Worm (Caenorhabditis elegans): ENCODE results near the gene col-42.

DNA sequence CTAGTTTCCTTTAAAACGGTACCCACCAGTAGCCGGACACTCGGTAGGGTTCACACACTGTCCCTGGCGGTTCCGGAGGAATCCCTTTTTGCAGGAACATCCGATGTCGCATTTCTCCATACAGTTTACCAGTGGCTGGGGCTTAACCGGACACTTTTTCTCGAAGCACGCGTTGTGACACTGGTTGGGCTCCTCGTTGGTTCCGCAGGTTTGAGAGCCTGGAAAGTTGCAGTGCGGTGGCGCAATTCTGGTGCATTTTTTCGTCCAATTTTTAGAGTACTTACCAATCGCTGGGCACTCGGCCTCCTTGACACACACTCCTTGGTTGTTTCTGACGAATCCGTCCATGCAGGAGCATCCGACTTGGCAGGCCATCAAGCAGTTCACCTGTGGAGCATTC, 24.0 kb downstream of the col-42 start:
- TF ChIP-seq lin-39 (tag; optimal IDR thresholded peaks at IDR 0.05) (no peak), ama-1 (optimal IDR thresholded peaks at IDR 0.05) (no peak), arid-1 (GFP tag; conservative IDR thresholded peaks at IDR 0.05) (no peak), ceh-82 (tag; optimal IDR thresholded peaks at IDR 0.05) (no peak), snpc-1.2 (GFP tag; IDR thresholded peaks at IDR 0.05) (no peak), daf-16 (GFP tag; optimal IDR thresholded peaks at IDR 0.05) (no peak), daf-16 (tag; optimal IDR thresholded peaks at IDR 0.05) (no peak), R02D3.7 (tag; optimal IDR thresholded peaks at IDR 0.05) (no peak), vab-7 (GFP tag; IDR thresholded peaks at IDR 0.05) (no peak), dmd-9 (GFP tag; IDR thresholded peaks at IDR 0.05) (no peak), unc-62 (GFP tag; optimal IDR thresholded peaks at IDR 0.05 in 1 of 2) (no peak), unc-62 (tag; optimal IDR thresholded peaks at IDR 0.05) (no peak)
